Worm (Caenorhabditis elegans) whole organism, L2 larva: ENCODE data around the gene srw-101.

Experiments used
- ceh-82 ChIP-seq: fragments of 150-350 bp; optimal IDR thresholded peaks from 2 replicates; lab custom pipeline; 2014; ENCODE audit warnings: missing biosample characterization, missing genetic modification characterization
- lin-39 ChIP-seq: fragments of 150-350 bp; optimal IDR thresholded peaks from 2 replicates; lab custom pipeline; 2014; ENCODE audit warnings: missing biosample characterization, missing genetic modification reagents, missing genetic modification characterization
- nhr-12 ChIP-seq: fragments of 150-350 bp; optimal IDR thresholded peaks from 2 replicates; lab custom pipeline; 2014; ENCODE audit warnings: missing biosample characterization, missing genetic modification characterization
- skn-1 ChIP-seq: sonication (generic microtip); optimal IDR thresholded peaks from 2 replicates; lab custom pipeline; 2017; ENCODE audit warnings: missing biosample characterization, missing genetic modification characterization
- unc-62 ChIP-seq: fragments of 150-350 bp; optimal IDR thresholded peaks from 2 replicates; lab custom pipeline; 2014; ENCODE audit warnings: missing biosample characterization, missing genetic modification reagents, missing genetic modification characterization

ce11 chrV:1678228-1678627 lies 43.8 kb upstream of the srw-101 start, which contains the start of gene srw-98:
- TF ChIP-seq ceh-82 (tag; lab: Kevin White, UChicago) (no peak), unc-62 (GFP tag; lab: Kevin White, UChicago) (no peak), nhr-12 (tag; lab: Kevin White, UChicago) (no peak), lin-39 (tag; lab: Kevin White, UChicago) (no peak), skn-1 (no peak)
